Worm (Caenorhabditis elegans): Measurements from ENCODE around the gene xbx-6.

DNA sequence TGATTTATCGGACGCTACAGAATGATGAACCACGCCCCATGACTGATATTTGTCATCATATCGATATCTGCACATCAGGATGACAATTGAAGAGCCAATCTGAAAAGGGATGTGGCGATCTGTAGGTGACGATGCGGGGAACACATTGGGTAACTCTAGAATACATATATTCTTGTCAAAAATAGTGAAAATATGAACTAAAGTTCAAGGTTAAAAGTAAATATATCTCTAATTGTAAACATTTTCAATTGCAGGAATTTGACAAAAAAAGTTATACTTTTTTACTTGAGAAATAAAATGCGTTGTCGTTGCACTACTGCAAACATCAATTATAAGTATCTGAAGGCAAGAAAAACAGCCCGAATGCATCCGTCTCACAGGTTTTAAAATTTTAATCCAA is 50.1 kb downstream of the xbx-6 start, which contains the start of gene F58E6.6:
- TF ChIP-seq nhr-12 (tag; optimal IDR thresholded peaks at IDR 0.05) (no peak), lsy-2 (tag; optimal IDR thresholded peaks at IDR 0.05) (no peak), lin-13 (tag; optimal IDR thresholded peaks at IDR 0.05) (no peak), unc-39 (tag; optimal IDR thresholded peaks at IDR 0.05) (no peak), hlh-1 (tag; optimal IDR thresholded peaks at IDR 0.05) (no peak), snpc-4 (tag; optimal IDR thresholded peaks at IDR 0.05) (no peak), bed-3 (GFP tag; optimal IDR thresholded peaks at IDR 0.05) (no peak), unc-62 (GFP tag; optimal IDR thresholded peaks at IDR 0.05) (no peak), elt-3 (tag; optimal IDR thresholded peaks at IDR 0.05) (no peak), ztf-11 (tag; optimal IDR thresholded peaks at IDR 0.05) (no peak), nhr-28 (tag; optimal IDR thresholded peaks at IDR 0.05) (no peak), pha-4 (tag; optimal IDR thresholded peaks at IDR 0.05) (no peak), nhr-237 (tag; optimal IDR thresholded peaks at IDR 0.05) (no peak)

Measured in whole organism, mixed stage, embryonic.